Fruit fly (Drosophila melanogaster) S2 (cell line): Measurements from ENCODE around the gene CG9919.

Experiments
- CG8478 ChIP-seq: fragments of >200 bp; optimal IDR thresholded peaks from 2 replicates; lab custom pipeline; 2018
- CTCF ChIP-seq, 2 experiments: fragments of >200 bp; optimal IDR thresholded peaks; 2 replicates each; lab custom pipeline; 2018

DNA sequence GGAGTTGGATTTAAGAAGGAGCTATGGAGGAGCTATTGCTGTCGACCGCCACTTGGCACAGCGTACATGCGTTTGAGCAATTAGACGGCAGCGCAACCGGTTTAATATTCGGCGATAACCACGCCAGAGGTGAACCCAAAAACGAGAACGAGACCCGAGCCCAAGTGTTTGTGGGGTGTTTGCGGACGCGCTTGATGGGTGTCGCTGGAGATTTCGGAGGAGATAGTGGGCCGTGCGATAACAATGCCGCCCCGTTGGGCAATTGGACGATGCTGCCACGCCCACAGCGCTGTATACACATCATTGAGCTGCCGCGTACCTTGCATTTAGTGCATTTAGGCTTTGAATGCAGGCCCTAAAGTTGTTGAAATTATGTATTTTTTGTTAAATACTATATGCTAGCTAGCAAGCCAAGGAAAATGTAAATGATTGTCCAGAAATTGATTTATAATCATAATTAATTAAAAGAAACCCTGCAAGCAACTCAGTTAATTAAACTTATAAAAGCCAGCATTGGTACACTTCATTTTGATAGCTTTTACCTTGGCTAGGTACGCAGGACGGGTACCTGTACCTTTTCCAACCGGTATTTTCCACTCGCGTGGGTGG lies 22.1 kb downstream of the CG9919 start, which contains the start of gene Had1:
- no peak for TF ChIP-seq CTCF (optimal IDR thresholded peaks at IDR 0.05; lab: Kevin White, UChicago)
- no peak for TF ChIP-seq CG8478 (lab: Kevin White, UChicago)
